Worm (Caenorhabditis elegans) whole organism, early embryonic: ENCODE data around the gene mrck-1.

Source experiments
- aly-1 ChIP-seq: sonication (generic microtip); optimal IDR thresholded peaks from 2 replicates; lab custom pipeline; 2016; ENCODE audit warnings: missing genetic modification characterization, missing compliant biosample characterization
- ama-1 ChIP-seq: fragments of 150-350 bp; optimal IDR thresholded peaks from 2 replicates; lab custom pipeline; 2014
- ets-7 ChIP-seq: sonication (generic microtip); optimal IDR thresholded peaks from 2 replicates; lab custom pipeline; 2016; ENCODE audit warnings: missing genotype, missing genetic modification characterization, missing compliant biosample characterization
- hmbx-1 ChIP-seq: sonication (generic microtip); optimal IDR thresholded peaks from 2 replicates; lab custom pipeline; 2016; ENCODE audit warnings: mild to moderate bottlenecking, missing genetic modification characterization, missing compliant biosample characterization
- scrt-1 ChIP-seq: fragments of 200-800 bp; sonication (Bioruptor generic); IDR thresholded peaks from 2 replicates; pipeline ENCODE4 v1.3.6; 2022; ENCODE audit warnings: missing genetic modification characterization, missing compliant biosample characterization
- tbx-37 ChIP-seq: fragments of 200-800 bp; sonication (Bioruptor generic); conservative IDR thresholded peaks from 2 replicates; pipeline ENCODE4 v1.3.6; 2022; ENCODE audit warnings: missing genetic modification reagents, missing genetic modification characterization, missing compliant biosample characterization

ce11 chrV:6223315-6224018, 43.6 kb downstream of the mrck-1 start:
- TF ChIP-seq scrt-1 (GFP tag; lab: Robert Waterston, UW) (no peak), ama-1 (lab: Kevin White, UChicago) (no peak), ets-7 (tag; lab: Kevin White, UChicago) (peak; percentile 23), aly-1 (tag; lab: Kevin White, UChicago) (no peak), hmbx-1 (tag; lab: Kevin White, UChicago) (no peak), tbx-37 (GFP tag; lab: Robert Waterston, UW) (no peak)
